Fruit fly (Drosophila melanogaster): Measurements from ENCODE around the gene CG14718.

Gene CG14718

dm6 chr3R:11688055-11688454, 12.4 kb upstream of the CG14718 start, which contains the start of gene CG6834:
Gene CG6834, minus strand, starts transcription at chr3R:11688133.
- no peak for TF ChIP-seq eg (GFP tag; IDR thresholded peaks at IDR 0.05)
- TF ChIP-seq CG8319 (GFP tag; optimal IDR thresholded peaks at IDR 0.05): no peak
- TF ChIP-seq achi (GFP tag; optimal IDR thresholded peaks at IDR 0.05): no peak
- TF ChIP-seq svp (GFP tag): peak; percentile 71
- no peak for TF ChIP-seq CG32006 (GFP tag; optimal IDR thresholded peaks at IDR 0.05)
- TF ChIP-seq OdsH (GFP tag; optimal IDR thresholded peaks at IDR 0.05): no peak
- TF ChIP-seq CG3919 (GFP tag; optimal IDR thresholded peaks at IDR 0.05): no peak
- TF ChIP-seq CG7368 (GFP tag; optimal IDR thresholded peaks at IDR 0.05): no peak
- TF ChIP-seq CG16779 (tag; optimal IDR thresholded peaks at IDR 0.05): no peak
- no peak for TF ChIP-seq ss (GFP tag; optimal IDR thresholded peaks at IDR 0.05)
- TF ChIP-seq CG3032 (tag; optimal IDR thresholded peaks at IDR 0.05): no peak
- TF ChIP-seq fkh (GFP tag; optimal IDR thresholded peaks at IDR 0.05): peak; percentile 49
- no peak for TF ChIP-seq topi (GFP tag; optimal IDR thresholded peaks at IDR 0.05)
- no peak for TF ChIP-seq CG6792 (GFP tag; optimal IDR thresholded peaks at IDR 0.05)
- TF ChIP-seq Sox15 (GFP tag; optimal IDR thresholded peaks at IDR 0.05): no peak
- no peak for TF ChIP-seq Gug (GFP tag; IDR thresholded peaks at IDR 0.05)
- peak; percentile 64 for TF ChIP-seq vri (GFP tag; optimal IDR thresholded peaks at IDR 0.05)
- TF ChIP-seq CG6163 (GFP tag; IDR thresholded peaks at IDR 0.05): no peak
- TF ChIP-seq CG6276 (GFP tag; optimal IDR thresholded peaks at IDR 0.05): no peak
- TF ChIP-seq Lpt (GFP tag; optimal IDR thresholded peaks at IDR 0.05): no peak
- TF ChIP-seq CG11294 (GFP tag; IDR thresholded peaks at IDR 0.05): no peak
- TF ChIP-seq CG15336 (GFP tag; IDR thresholded peaks at IDR 0.05): no peak
- TF ChIP-seq Hr38 (GFP tag; optimal IDR thresholded peaks at IDR 0.05): no peak

- TF ChIP-seq CG34406 (GFP tag; optimal IDR thresholded peaks at IDR 0.05): no peak
- no peak for TF ChIP-seq CG3919 (GFP tag; optimal IDR thresholded peaks at IDR 0.05)
- peak; percentile 45 for TF ChIP-seq vri (GFP tag; optimal IDR thresholded peaks at IDR 0.05)
- TF ChIP-seq svp (GFP tag): peak; percentile 76
- no peak for TF ChIP-seq Hr39 (GFP tag; optimal IDR thresholded peaks at IDR 0.05)
- TF ChIP-seq Sox14 (GFP tag; optimal IDR thresholded peaks at IDR 0.05): no peak
- TF ChIP-seq CG11902 (GFP tag; optimal IDR thresholded peaks at IDR 0.05): no peak
- TF ChIP-seq CG31627 (GFP tag; optimal IDR thresholded peaks at IDR 0.05): no peak
- TF ChIP-seq CG6276 (GFP tag; optimal IDR thresholded peaks at IDR 0.05): peak; percentile 16
- no peak for TF ChIP-seq topi (GFP tag; optimal IDR thresholded peaks at IDR 0.05)
- no peak for TF ChIP-seq fkh (GFP tag; optimal IDR thresholded peaks at IDR 0.05)
- TF ChIP-seq cyc (GFP tag; optimal IDR thresholded peaks at IDR 0.05): no peak
- TF ChIP-seq Met (GFP tag; optimal IDR thresholded peaks at IDR 0.05): no peak
- no peak for TF ChIP-seq Sox15 (GFP tag; optimal IDR thresholded peaks at IDR 0.05)
- no peak for TF ChIP-seq Eip78C (GFP tag)
- TF ChIP-seq CG11762 (GFP tag; optimal IDR thresholded peaks at IDR 0.05; ENCODE audit: insufficient read depth): no peak
- no peak for TF ChIP-seq fd59A (GFP tag; optimal IDR thresholded peaks at IDR 0.05)
- TF ChIP-seq CG7368 (GFP tag; optimal IDR thresholded peaks at IDR 0.05): no peak
- TF ChIP-seq CG1621 (tag; optimal IDR thresholded peaks at IDR 0.05): no peak
- TF ChIP-seq CG16779 (tag; optimal IDR thresholded peaks at IDR 0.05): no peak
- no peak for TF ChIP-seq esn (GFP tag; optimal IDR thresholded peaks at IDR 0.05)
- TF ChIP-seq salr (GFP tag; optimal IDR thresholded peaks at IDR 0.05): no peak
- no peak for TF ChIP-seq pdm3 (GFP tag; optimal IDR thresholded peaks at IDR 0.05)
- no peak for TF ChIP-seq Ets21C (GFP tag; optimal IDR thresholded peaks at IDR 0.05)
- 0 out of 3 replicates have a peak, but pooled peaks have one; percentile 30 for TF ChIP-seq eg (GFP tag; IDR thresholded peaks at IDR 0.05)
- 0 out of 2 replicates have a peak, but pooled peaks have one; percentile 24 for TF ChIP-seq CG15336 (GFP tag; IDR thresholded peaks at IDR 0.05)
- TF ChIP-seq CG8632 (GFP tag; optimal IDR thresholded peaks at IDR 0.05): no peak
- no peak for TF ChIP-seq CG10669 (GFP tag; optimal IDR thresholded peaks at IDR 0.05)
- TF ChIP-seq lz (GFP tag; optimal IDR thresholded peaks at IDR 0.05): no peak
- no peak for TF ChIP-seq ss (GFP tag; optimal IDR thresholded peaks at IDR 0.05)
- no peak for TF ChIP-seq Eip93F (GFP tag; optimal IDR thresholded peaks at IDR 0.05)
- TF ChIP-seq achi (GFP tag; optimal IDR thresholded peaks at IDR 0.05): no peak
- TF ChIP-seq Smox (GFP tag; optimal IDR thresholded peaks at IDR 0.05): no peak
- no peak for TF ChIP-seq Blimp-1 (GFP tag; optimal IDR thresholded peaks at IDR 0.05)
- TF ChIP-seq CG10631 (GFP tag; optimal IDR thresholded peaks at IDR 0.05): no peak
- no peak for TF ChIP-seq Lpt (GFP tag; optimal IDR thresholded peaks at IDR 0.05)
Observed at dm6 chr3R:11689900-11690299, 10.5 kb upstream of the CG14718 start, which contains the start of gene CG6908. Gene CG6908, minus strand, starts transcription at chr3R:11690051.

Measured in whole organism, prepupa.